Worm (Caenorhabditis elegans) whole organism, mixed stage, embryonic: ENCODE results near the gene F32D8.14.

ENCODE experiments used
- M03D4.4 ChIP-seq: sonication (generic microtip); optimal IDR thresholded peaks from 2 replicates; lab custom pipeline; 2017; ENCODE audit warnings: mild to moderate bottlenecking, missing genetic modification characterization, missing compliant biosample characterization
- blmp-1 ChIP-seq: fragments of 150-350 bp; optimal IDR thresholded peaks from 2 replicates; lab custom pipeline; 2014; ENCODE audit warnings: missing biosample characterization, missing genetic modification characterization
- ceh-43 ChIP-seq: fragments of 200-800 bp; sonication (Bioruptor generic); optimal IDR thresholded peaks from 2 replicates; lab custom pipeline; 2018; ENCODE audit warnings: mild to moderate bottlenecking, missing genetic modification characterization, moderate library complexity, missing compliant biosample characterization
- ceh-83 ChIP-seq: fragments of 200-800 bp; sonication (Bioruptor generic); optimal IDR thresholded peaks from 2 replicates; lab custom pipeline; 2018; ENCODE audit warnings: mild to moderate bottlenecking, missing genetic modification characterization, missing compliant biosample characterization
- ces-1 ChIP-seq: fragments of 150-350 bp; optimal IDR thresholded peaks from 2 replicates; lab custom pipeline; 2014; ENCODE audit warnings: missing biosample characterization, missing genetic modification reagents, missing genetic modification characterization
- elt-1 ChIP-seq: sonication (generic microtip); optimal IDR thresholded peaks from 2 replicates; lab custom pipeline; 2017; ENCODE audit warnings: missing genetic modification characterization, mild to moderate bottlenecking, missing compliant biosample characterization, antibody characterized with exemption, moderate library complexity, borderline replicate concordance; ENCODE audit not compliant: insufficient read depth
- elt-3 ChIP-seq: fragments of 150-350 bp; optimal IDR thresholded peaks from 2 replicates; lab custom pipeline; 2014; ENCODE audit warnings: missing biosample characterization, missing genetic modification characterization
- flh-1 ChIP-seq: fragments of 200-800 bp; sonication (Bioruptor generic); optimal IDR thresholded peaks from 2 replicates; lab custom pipeline; 2018; ENCODE audit warnings: mild to moderate bottlenecking, missing genetic modification characterization, moderate library complexity, missing compliant biosample characterization
- ham-2 ChIP-seq: fragments of 200-800 bp; sonication (Bioruptor generic); optimal IDR thresholded peaks from 2 replicates; lab custom pipeline; 2018; ENCODE audit warnings: mild to moderate bottlenecking, missing genetic modification characterization, missing compliant biosample characterization
- hlh-1 ChIP-seq: fragments of 150-350 bp; optimal IDR thresholded peaks from 2 replicates; lab custom pipeline; 2014; ENCODE audit warnings: missing biosample characterization, missing genetic modification reagents, missing genetic modification characterization
- lin-32 ChIP-seq: fragments of 200-800 bp; sonication (Bioruptor generic); optimal IDR thresholded peaks from 2 replicates; lab custom pipeline; 2018; ENCODE audit warnings: mild to moderate bottlenecking, missing genetic modification characterization, missing compliant biosample characterization
- lsy-2 ChIP-seq: fragments of 150-350 bp; optimal IDR thresholded peaks from 2 replicates; lab custom pipeline; 2014; ENCODE audit warnings: missing biosample characterization, missing genetic modification characterization
- mab-5 ChIP-seq: fragments of 150-350 bp; optimal IDR thresholded peaks from 2 replicates; lab custom pipeline; 2014; ENCODE audit warnings: missing biosample characterization, missing genetic modification characterization
- mep-1 ChIP-seq: fragments of 150-350 bp; optimal IDR thresholded peaks from 2 replicates; lab custom pipeline; 2017; ENCODE audit warnings: missing biosample characterization, missing genetic modification reagents, missing genetic modification characterization, inconsistent platforms
- mls-2 ChIP-seq: sonication (generic microtip); optimal IDR thresholded peaks from 2 replicates; lab custom pipeline; 2016; ENCODE audit warnings: mild to moderate bottlenecking, missing genetic modification characterization, moderate library complexity, missing compliant biosample characterization
- nhr-12 ChIP-seq: fragments of 150-350 bp; optimal IDR thresholded peaks from 2 replicates; lab custom pipeline; 2014; ENCODE audit warnings: missing biosample characterization, missing genetic modification characterization
- nhr-2 ChIP-seq: fragments of 150-350 bp; optimal IDR thresholded peaks from 2 replicates; lab custom pipeline; 2014; ENCODE audit warnings: missing biosample characterization, missing genetic modification characterization
- nhr-237 ChIP-seq: fragments of 150-350 bp; optimal IDR thresholded peaks from 2 replicates; lab custom pipeline; 2014; ENCODE audit warnings: missing biosample characterization, missing genetic modification characterization
- nhr-28 ChIP-seq: fragments of 150-350 bp; optimal IDR thresholded peaks from 2 replicates; lab custom pipeline; 2014; ENCODE audit warnings: missing biosample characterization, missing genetic modification characterization
- nhr-76 ChIP-seq: sonication (generic microtip); optimal IDR thresholded peaks from 2 replicates; lab custom pipeline; 2017; ENCODE audit warnings: missing biosample characterization, missing genetic modification characterization
- pha-4 ChIP-seq: fragments of 150-350 bp; optimal IDR thresholded peaks from 2 replicates; lab custom pipeline; 2018; ENCODE audit warnings: missing biosample characterization, missing genetic modification reagents, missing genetic modification characterization
- snpc-4 ChIP-seq: fragments of 150-350 bp; optimal IDR thresholded peaks from 2 replicates; lab custom pipeline; 2014; ENCODE audit warnings: missing biosample characterization, missing genetic modification characterization
- sptf-1 ChIP-seq: sonication (generic microtip); optimal IDR thresholded peaks from 2 replicates; lab custom pipeline; 2017; ENCODE audit warnings: mild to moderate bottlenecking, missing genetic modification characterization, moderate library complexity, missing compliant biosample characterization
- unc-120 ChIP-seq: sonication (generic microtip); optimal IDR thresholded peaks from 2 replicates; lab custom pipeline; 2017; ENCODE audit warnings: missing genetic modification characterization, missing compliant biosample characterization; ENCODE audit not compliant: poor library complexity, severe bottlenecking
- unc-62 ChIP-seq: fragments of 150-350 bp; optimal IDR thresholded peaks from 2 replicates; lab custom pipeline; 2014; ENCODE audit warnings: missing biosample characterization, missing genetic modification reagents, missing genetic modification characterization

F32D8.14 gene

DNA sequence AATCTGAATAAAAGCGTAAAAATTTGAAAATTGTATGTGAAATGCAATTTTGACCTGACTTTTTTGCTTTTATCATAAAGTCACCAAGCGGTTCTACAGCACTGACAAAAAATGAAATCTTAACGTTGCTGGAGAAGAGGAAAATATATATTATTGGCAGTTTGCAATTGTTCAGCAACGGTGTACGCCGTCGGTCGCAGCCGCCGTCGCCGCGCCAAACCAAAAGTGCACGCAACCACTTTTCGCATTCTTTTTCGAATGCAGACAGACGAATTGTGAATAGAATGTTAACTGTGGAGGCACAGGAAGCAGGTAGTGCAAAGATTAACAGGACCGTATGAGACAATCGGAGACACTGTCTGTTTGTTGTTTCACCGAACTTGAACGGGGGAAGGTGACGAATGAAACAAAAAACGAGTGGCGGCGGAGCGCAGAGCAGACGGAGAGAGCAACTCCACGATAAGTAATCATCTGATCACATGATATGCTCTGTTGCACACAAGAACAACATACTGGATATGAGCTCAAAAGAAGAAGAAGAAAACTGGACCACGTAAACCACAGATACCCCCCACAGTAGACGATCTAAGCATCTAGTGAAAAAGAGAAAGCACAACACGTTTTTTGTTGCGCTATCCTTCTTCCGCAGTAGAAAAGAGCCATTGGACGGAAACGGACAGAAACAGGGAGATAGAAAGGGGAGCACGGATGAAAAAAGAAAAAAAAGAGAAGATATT is 37.5 kb downstream of the F32D8.14 start:
- TF ChIP-seq nhr-28 (tag; lab: Kevin White, UChicago) (no peak), lsy-2 (tag; lab: Kevin White, UChicago) (no peak), elt-3 (no peak), unc-62 (GFP tag; lab: Kevin White, UChicago) (no peak), elt-1 (tag; lab: Kevin White, UChicago) (no peak), unc-120 (tag; lab: Kevin White, UChicago) (peak; percentile 77), pha-4 (tag; lab: Kevin White, UChicago) (no peak)

- no peak for TF ChIP-seq mls-2 (tag; lab: Kevin White, UChicago)
- TF ChIP-seq ces-1, result no peak
- no peak for TF ChIP-seq nhr-12 (tag; lab: Kevin White, UChicago)
- no peak for TF ChIP-seq ceh-83
- no peak for TF ChIP-seq M03D4.4 (tag; lab: Kevin White, UChicago)
- TF ChIP-seq elt-1 (tag; lab: Kevin White, UChicago), result no peak
- TF ChIP-seq lin-32, result no peak
- TF ChIP-seq ham-2 (GFP tag; lab: Kevin White, UChicago), result no peak
- no peak for TF ChIP-seq pha-4 (tag; lab: Kevin White, UChicago)
- no peak for TF ChIP-seq flh-1 (GFP tag; lab: Kevin White, UChicago)
- TF ChIP-seq lsy-2 (tag; lab: Kevin White, UChicago), result no peak
- TF ChIP-seq ceh-43 (GFP tag; lab: Kevin White, UChicago), result no peak
- no peak for TF ChIP-seq snpc-4 (tag; lab: Kevin White, UChicago)
- no peak for TF ChIP-seq blmp-1 (tag; lab: Kevin White, UChicago)
These were observed 39.2 kb downstream of the F32D8.14 start for ce11 chrV:10855363-10855762.

- TF ChIP-seq ces-1 (peak; percentile 66), flh-1 (GFP tag; lab: Kevin White, UChicago) (no peak), nhr-28 (tag; lab: Kevin White, UChicago) (no peak)
These were observed 40.4 kb downstream of the F32D8.14 start for ce11 chrV:10854197-10854596.

ce11 chrV:10846893-10847292 is 47.7 kb downstream of the F32D8.14 start, which contains the start of gene C29A12.6:
C29A12.6 (plus strand) TSS chrV:10847193.
- TF ChIP-seq nhr-237 (tag; lab: Kevin White, UChicago) (no peak), nhr-76 (tag; lab: Kevin White, UChicago) (no peak), mep-1 (tag; lab: Kevin White, UChicago) (no peak), lsy-2 (tag; lab: Kevin White, UChicago) (no peak), hlh-1 (no peak), nhr-2 (tag; lab: Kevin White, UChicago) (no peak), lin-32 (no peak), flh-1 (GFP tag; lab: Kevin White, UChicago) (no peak), sptf-1 (no peak), ceh-83 (no peak), blmp-1 (tag; lab: Kevin White, UChicago) (no peak), mab-5 (no peak)
